Worm (Caenorhabditis elegans): ENCODE data around the gene C27A7.6.

The C27A7.6 gene

DNA sequence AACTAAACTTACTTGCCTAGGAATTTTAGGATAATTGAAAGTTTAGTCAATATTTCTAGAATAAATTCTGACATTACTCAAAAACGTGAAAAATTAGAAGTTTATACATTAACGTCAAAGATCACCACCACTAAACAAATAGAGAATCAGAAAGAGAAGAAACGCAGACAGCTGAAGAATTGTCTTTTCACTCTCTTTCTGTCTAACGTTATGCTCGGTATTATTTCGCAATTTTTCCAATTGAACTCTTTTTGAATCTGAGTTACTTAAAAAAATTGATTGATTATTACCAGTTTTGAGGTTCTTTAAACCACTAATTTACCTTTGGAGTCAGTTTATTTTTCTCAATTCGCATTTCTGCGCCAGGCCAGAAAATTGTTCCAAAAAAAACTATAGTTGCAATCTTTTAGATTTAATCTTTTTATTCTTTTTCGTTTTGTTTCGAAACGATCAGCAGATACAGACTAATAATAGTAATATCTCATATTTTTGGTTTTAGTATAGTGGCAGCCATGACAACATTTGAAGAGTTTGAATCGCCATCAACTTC is 29.7 kb downstream of the C27A7.6 start, which contains the start of gene nhr-154:
Gene nhr-154, plus strand, starts transcription at position 500 of the 550 bp plus-strand sequence.
- TF ChIP-seq Y22D7AL.16 (tag; optimal IDR thresholded peaks at IDR 0.05) = no peak

DNA sequence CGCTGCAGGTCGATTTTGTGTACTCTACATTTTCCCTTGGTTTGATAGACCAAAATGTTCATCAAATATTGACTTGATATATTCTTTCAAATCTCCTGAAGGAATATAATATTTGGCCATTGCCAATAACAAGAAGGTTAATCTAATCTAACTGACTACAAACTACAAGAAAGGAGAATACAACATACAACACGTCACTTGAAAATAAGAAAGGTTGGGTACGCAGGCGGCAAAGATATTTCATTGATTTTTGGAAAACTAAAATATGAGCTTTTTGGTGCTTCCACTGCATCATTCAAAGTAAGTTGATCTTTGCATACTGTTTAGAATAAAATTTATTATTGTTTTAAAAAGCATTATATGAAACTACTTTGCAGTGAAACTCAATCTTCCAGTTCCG is 32.5 kb downstream of the C27A7.6 start, which contains the start of gene nhr-209:
Gene nhr-209, plus strand, starts transcription at position 27 of the 400 bp plus-strand sequence.
- no peak for TF ChIP-seq F13H6.1 (tag; optimal IDR thresholded peaks at IDR 0.05)
- TF ChIP-seq pat-9 (tag; optimal IDR thresholded peaks at IDR 0.05) = no peak
- no peak for TF ChIP-seq ceh-6 (GFP tag; optimal IDR thresholded peaks at IDR 0.05)
- TF ChIP-seq eyg-1 (tag; optimal IDR thresholded peaks at IDR 0.05) = no peak
- no peak for TF ChIP-seq ceh-45 (GFP tag; IDR thresholded peaks at IDR 0.05)
- TF ChIP-seq fkh-6 (tag; optimal IDR thresholded peaks at IDR 0.05) = no peak
- no peak for TF ChIP-seq sox-2 (GFP tag; IDR thresholded peaks at IDR 0.05)
- no peak for TF ChIP-seq ceh-22 (tag; optimal IDR thresholded peaks at IDR 0.05)
- no peak for TF ChIP-seq hlh-8 (tag; optimal IDR thresholded peaks at IDR 0.05)
- no peak for TF ChIP-seq ref-2 (tag; optimal IDR thresholded peaks at IDR 0.05)

DNA sequence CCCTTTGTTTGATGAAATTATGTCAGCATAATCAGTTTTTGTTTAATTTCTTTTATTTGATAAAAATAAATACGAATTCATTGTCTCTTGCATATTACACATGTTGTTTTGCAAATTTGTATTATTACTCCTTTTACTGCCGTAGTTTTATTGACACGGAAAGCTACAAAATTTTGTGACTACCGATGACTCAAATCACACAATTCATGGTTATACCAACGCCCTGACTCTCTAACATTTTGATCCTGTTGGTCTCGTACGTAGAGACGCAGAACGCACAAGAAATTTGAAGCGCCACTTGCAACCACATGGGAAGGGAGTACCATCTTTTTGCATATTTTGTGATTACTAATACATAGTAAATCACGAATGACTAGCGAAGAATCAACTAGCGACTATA is 34.7 kb downstream of the C27A7.6 start, which contains the start of gene nhr-207:
Gene nhr-207, plus strand, starts transcription at position 282 of the 400 bp plus-strand sequence.
- TF ChIP-seq che-1 (tag; optimal IDR thresholded peaks at IDR 0.05) = no peak
- TF ChIP-seq ceh-2 (tag; optimal IDR thresholded peaks at IDR 0.05) = no peak

DNA sequence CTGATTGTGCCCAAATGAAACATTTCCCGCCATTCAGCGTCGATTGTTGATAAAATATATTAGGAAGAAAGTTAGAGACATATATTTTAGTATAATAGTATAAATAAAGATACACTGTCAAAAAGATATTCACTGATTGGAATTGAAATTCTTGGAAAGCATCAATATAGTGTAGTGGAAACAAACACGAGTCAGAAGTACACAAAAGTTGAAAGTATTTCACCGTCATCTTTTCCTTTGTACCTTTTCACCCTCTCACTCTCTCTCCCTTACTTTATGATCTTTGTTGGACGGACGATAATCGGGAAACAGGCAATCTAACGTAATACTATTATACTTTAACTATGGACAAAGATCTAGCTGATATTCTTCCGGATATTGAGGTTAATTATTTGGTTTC is 36.6 kb downstream of the C27A7.6 start, which contains the start of gene nhr-208:
Gene nhr-208, plus strand, starts transcription at position 288 of the 400 bp plus-strand sequence.
- TF ChIP-seq ceh-34 (tag; optimal IDR thresholded peaks at IDR 0.05) (no peak), hlh-13 (GFP tag; optimal IDR thresholded peaks at IDR 0.05) (no peak), sdc-2 (tag; optimal IDR thresholded peaks at IDR 0.05) (no peak), tbx-2 (tag; optimal IDR thresholded peaks at IDR 0.05) (no peak)

DNA sequence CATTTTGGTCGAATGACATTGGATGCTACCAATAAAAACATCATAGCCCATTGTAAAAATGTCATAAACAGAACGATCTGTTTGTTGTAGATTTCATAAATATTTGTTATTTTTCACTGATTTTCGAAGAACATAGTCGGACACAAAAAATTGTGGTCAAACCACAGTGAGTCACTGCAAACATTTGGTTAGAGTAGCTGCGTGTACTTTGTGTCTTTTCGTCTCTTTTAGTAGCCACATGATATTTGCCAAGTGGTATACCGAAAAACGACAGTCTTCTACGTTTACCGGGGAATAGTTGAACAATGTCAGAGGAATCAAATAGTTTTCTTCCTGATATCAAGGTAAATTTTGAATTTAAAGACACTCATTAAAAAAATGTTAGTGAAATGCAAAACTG is 38.8 kb downstream of the C27A7.6 start, which contains the start of gene nhr-206:
Gene nhr-206, plus strand, starts transcription at position 248 of the 400 bp plus-strand sequence.
- TF ChIP-seq pat-9 (tag; optimal IDR thresholded peaks at IDR 0.05) (no peak), ceh-19 (GFP tag; optimal IDR thresholded peaks at IDR 0.05) (no peak), ceh-31 (tag; optimal IDR thresholded peaks at IDR 0.05) (no peak), ceh-14 (tag; optimal IDR thresholded peaks at IDR 0.05) (no peak), ceh-2 (tag; optimal IDR thresholded peaks at IDR 0.05) (no peak), ets-4 (tag; optimal IDR thresholded peaks at IDR 0.05) (no peak), ref-2 (tag; optimal IDR thresholded peaks at IDR 0.05) (no peak), zip-5 (tag; optimal IDR thresholded peaks at IDR 0.05) (no peak), gmeb-2 (tag; optimal IDR thresholded peaks at IDR 0.05) (no peak), hlh-30 (tag; optimal IDR thresholded peaks at IDR 0.05; ENCODE audit: insufficient read depth) (no peak), dmd-4 (tag; optimal IDR thresholded peaks at IDR 0.05; ENCODE audit: borderline replicate concordance) (no peak), pros-1 (tag; optimal IDR thresholded peaks at IDR 0.05) (no peak), hlh-8 (tag; optimal IDR thresholded peaks at IDR 0.05) (no peak), ceh-45 (GFP tag; IDR thresholded peaks at IDR 0.05) (no peak), hlh-15 (tag; optimal IDR thresholded peaks at IDR 0.05) (no peak)

DNA sequence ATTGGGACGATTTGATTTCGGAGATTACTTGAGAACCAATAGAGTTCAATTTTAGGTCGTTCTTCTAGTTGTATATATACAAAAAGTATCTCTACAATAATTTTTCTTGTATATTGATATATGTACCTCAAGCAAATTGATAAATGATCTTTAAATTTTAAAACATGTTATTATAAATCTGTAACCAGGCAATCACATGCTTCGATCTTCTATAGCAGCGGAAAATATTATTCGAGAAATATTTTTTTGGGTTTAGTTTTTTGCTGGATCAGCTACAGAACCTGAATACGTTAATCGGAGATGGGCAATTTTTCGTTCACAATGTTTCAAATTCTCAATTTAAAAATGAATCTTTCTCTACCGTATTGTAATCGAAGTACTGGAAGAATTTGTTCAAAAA is 41.8 kb downstream of the C27A7.6 start, which contains the start of gene R07B7.12:
Gene R07B7.12, plus strand, starts transcription at position 301 of the 400 bp plus-strand sequence.
- no peak for TF ChIP-seq hlh-8 (tag; optimal IDR thresholded peaks at IDR 0.05)
- no peak for TF ChIP-seq ceh-48 (tag; optimal IDR thresholded peaks at IDR 0.05)
- no peak for TF ChIP-seq fax-1 (tag; optimal IDR thresholded peaks at IDR 0.05)
- TF ChIP-seq nhr-232 (tag; optimal IDR thresholded peaks at IDR 0.05) = no peak
- TF ChIP-seq elt-2 (tag; optimal IDR thresholded peaks at IDR 0.05) = no peak
- no peak for TF ChIP-seq madf-2 (tag; optimal IDR thresholded peaks at IDR 0.05)
- TF ChIP-seq pax-1 (tag; optimal IDR thresholded peaks at IDR 0.05) = no peak
- no peak for TF ChIP-seq pat-9 (tag; optimal IDR thresholded peaks at IDR 0.05)
- TF ChIP-seq mec-3 (tag; optimal IDR thresholded peaks at IDR 0.05; ENCODE audit: borderline replicate concordance) = no peak
- no peak for TF ChIP-seq ceh-6 (GFP tag; optimal IDR thresholded peaks at IDR 0.05)
- no peak for TF ChIP-seq F13H6.1 (tag; optimal IDR thresholded peaks at IDR 0.05)
- no peak for TF ChIP-seq ahr-1 (tag; optimal IDR thresholded peaks at IDR 0.05)
- TF ChIP-seq dmd-4 (tag; optimal IDR thresholded peaks at IDR 0.05; ENCODE audit: borderline replicate concordance) = no peak
- TF ChIP-seq eyg-1 (tag; optimal IDR thresholded peaks at IDR 0.05) = no peak

Measured in whole organism, late embryonic.